Worm (Caenorhabditis elegans): Measurements from ENCODE around the gene srbc-30.

srbc-30 gene

DNA sequence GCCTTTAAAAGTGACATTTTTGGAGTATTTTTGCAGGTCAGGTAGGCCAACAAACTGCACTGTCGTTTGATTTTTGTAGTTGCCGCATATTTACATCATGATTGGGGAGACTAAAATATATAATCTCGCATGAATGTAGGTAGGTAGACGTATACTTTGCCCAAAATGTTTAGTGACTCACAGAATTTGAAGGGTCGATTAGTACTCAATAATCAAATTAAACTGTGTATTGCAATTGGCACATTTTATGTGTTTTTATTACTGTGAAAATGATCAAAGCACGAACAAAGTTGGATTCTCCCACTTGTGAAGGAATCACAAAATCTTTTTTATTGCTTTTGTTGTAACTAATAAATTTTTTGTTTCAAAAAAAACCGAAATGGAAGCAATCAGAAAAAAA is 16.6 kb upstream of the srbc-30 start, which contains the start of gene C07G3.15:
TSS of gene C07G3.15 (minus strand) at position 101 of the 400 bp plus-strand sequence.
- TF ChIP-seq blmp-1 (tag; optimal IDR thresholded peaks at IDR 0.05) (no peak), unc-62 (GFP tag; optimal IDR thresholded peaks at IDR 0.05) (no peak), hlh-1 (tag; optimal IDR thresholded peaks at IDR 0.05) (no peak), mls-2 (tag; optimal IDR thresholded peaks at IDR 0.05) (no peak), cnd-1 (tag; optimal IDR thresholded peaks at IDR 0.05) (no peak), nhr-12 (tag; optimal IDR thresholded peaks at IDR 0.05) (no peak), elt-3 (tag; optimal IDR thresholded peaks at IDR 0.05) (no peak), mab-5 (tag; optimal IDR thresholded peaks at IDR 0.05) (no peak), snpc-4 (tag; optimal IDR thresholded peaks at IDR 0.05) (no peak), unc-39 (tag; optimal IDR thresholded peaks at IDR 0.05) (no peak), nhr-237 (tag; optimal IDR thresholded peaks at IDR 0.05) (no peak), unc-120 (tag; optimal IDR thresholded peaks at IDR 0.05; ENCODE audit: poor library complexity, severe bottlenecking) (no peak), lin-32 (GFP tag; optimal IDR thresholded peaks at IDR 0.05) (no peak), lin-13 (tag; optimal IDR thresholded peaks at IDR 0.05) (no peak), zip-8 (tag; optimal IDR thresholded peaks at IDR 0.05) (no peak), lsy-2 (tag; optimal IDR thresholded peaks at IDR 0.05) (no peak), nhr-28 (tag; optimal IDR thresholded peaks at IDR 0.05) (no peak), sptf-1 (tag; optimal IDR thresholded peaks at IDR 0.05) (no peak)

DNA sequence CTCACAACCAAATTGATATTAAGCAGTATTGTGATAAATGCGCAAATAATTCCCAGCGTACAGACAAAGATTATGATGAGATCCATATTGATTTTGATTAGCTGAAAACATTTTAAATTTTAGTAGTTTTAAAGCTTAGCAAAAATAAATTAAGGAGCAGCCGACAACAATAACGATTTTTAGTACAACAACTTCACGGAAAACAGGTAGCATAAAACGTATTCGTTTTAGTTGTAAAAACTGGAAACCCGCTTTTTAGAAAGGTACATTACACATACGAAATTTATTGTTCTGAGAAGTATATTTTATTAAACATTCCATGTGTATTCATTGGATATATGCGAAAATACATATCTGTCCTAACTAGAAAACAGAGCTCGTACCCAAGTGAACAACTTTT is 10.2 kb upstream of the srbc-30 start, which contains the start of gene srbc-36:
TSS of gene srbc-36 (minus strand) at position 101 of the 400 bp plus-strand sequence.
- TF ChIP-seq nhr-12 (tag; optimal IDR thresholded peaks at IDR 0.05) (no peak), M03D4.4 (tag; optimal IDR thresholded peaks at IDR 0.05) (no peak), pha-4 (tag; optimal IDR thresholded peaks at IDR 0.05) (no peak), flh-1 (GFP tag; optimal IDR thresholded peaks at IDR 0.05) (no peak), zip-8 (tag; optimal IDR thresholded peaks at IDR 0.05) (no peak), unc-39 (tag; optimal IDR thresholded peaks at IDR 0.05) (no peak), lin-13 (tag; optimal IDR thresholded peaks at IDR 0.05) (no peak), ceh-43 (GFP tag; optimal IDR thresholded peaks at IDR 0.05) (no peak), bed-3 (GFP tag; optimal IDR thresholded peaks at IDR 0.05) (no peak), nhr-76 (tag; optimal IDR thresholded peaks at IDR 0.05) (no peak), nhr-237 (tag; optimal IDR thresholded peaks at IDR 0.05) (no peak), mab-5 (tag; optimal IDR thresholded peaks at IDR 0.05) (no peak), hlh-1 (tag; optimal IDR thresholded peaks at IDR 0.05) (no peak), unc-62 (GFP tag; optimal IDR thresholded peaks at IDR 0.05) (no peak)

DNA sequence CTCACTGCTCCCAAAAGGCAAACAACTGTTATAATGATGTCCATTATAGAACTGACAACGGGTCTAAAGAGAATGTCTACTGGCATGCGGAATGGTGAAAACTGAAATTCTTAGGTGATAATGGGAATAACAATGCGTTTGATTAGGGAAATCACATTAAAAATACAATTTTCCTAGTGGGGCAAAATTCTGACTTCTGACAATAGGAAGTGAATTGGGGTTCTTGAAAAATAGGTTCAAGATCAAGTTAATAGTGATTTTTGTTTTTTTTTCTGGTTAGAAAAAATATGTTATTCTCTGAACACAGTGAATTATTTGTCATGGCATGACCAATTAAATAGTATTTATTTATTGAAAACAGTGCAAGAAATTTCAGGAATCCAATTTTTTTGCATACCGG is 6.6 kb upstream of the srbc-30 start, which contains the start of gene srbc-32:
TSS of gene srbc-32 (minus strand) at position 101 of the 400 bp plus-strand sequence.
- no peak for TF ChIP-seq nhr-28 (tag; optimal IDR thresholded peaks at IDR 0.05)
- TF ChIP-seq ham-2 (GFP tag; optimal IDR thresholded peaks at IDR 0.05), result no peak
- TF ChIP-seq ceh-43 (GFP tag; optimal IDR thresholded peaks at IDR 0.05), result no peak
- no peak for TF ChIP-seq elt-3 (tag; optimal IDR thresholded peaks at IDR 0.05)
- TF ChIP-seq ceh-39 (tag; optimal IDR thresholded peaks at IDR 0.05), result no peak
- no peak for TF ChIP-seq unc-62 (GFP tag; optimal IDR thresholded peaks at IDR 0.05)
- no peak for TF ChIP-seq bed-3 (GFP tag; optimal IDR thresholded peaks at IDR 0.05)

DNA sequence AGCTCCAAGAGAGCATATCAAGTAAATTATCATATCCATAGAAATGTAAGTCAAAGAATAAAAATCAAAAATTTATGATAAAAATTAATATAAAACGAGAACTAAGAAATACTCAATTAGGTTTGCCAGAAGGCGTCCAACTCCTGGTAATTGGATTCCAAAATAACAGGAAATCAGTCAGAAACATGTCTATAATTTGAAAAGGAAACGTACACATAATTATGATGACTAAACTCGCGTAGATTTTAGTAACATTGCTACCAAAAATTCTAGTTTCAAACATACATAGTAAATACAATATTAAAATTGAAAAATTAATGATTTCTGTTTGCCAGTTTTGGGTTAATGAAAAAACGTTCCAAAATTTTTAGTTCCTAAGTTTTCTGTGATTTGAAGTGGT is 4.5 kb upstream of the srbc-30 start, which contains the start of gene srbc-33:
TSS of gene srbc-33 (minus strand) at position 101 of the 400 bp plus-strand sequence.
- no peak for TF ChIP-seq pha-4 (tag; optimal IDR thresholded peaks at IDR 0.05)
- TF ChIP-seq ham-2 (GFP tag; optimal IDR thresholded peaks at IDR 0.05), result no peak
- no peak for TF ChIP-seq ceh-43 (GFP tag; optimal IDR thresholded peaks at IDR 0.05)
- TF ChIP-seq bed-3 (GFP tag; optimal IDR thresholded peaks at IDR 0.05), result no peak
- no peak for TF ChIP-seq ceh-83 (GFP tag; optimal IDR thresholded peaks at IDR 0.05)
- no peak for TF ChIP-seq tbx-8 (GFP tag; optimal IDR thresholded peaks at IDR 0.05)
- no peak for TF ChIP-seq lin-13 (tag; optimal IDR thresholded peaks at IDR 0.05)
- TF ChIP-seq mab-5 (tag; optimal IDR thresholded peaks at IDR 0.05), result no peak
- no peak for TF ChIP-seq M03D4.4 (tag; optimal IDR thresholded peaks at IDR 0.05)
- TF ChIP-seq unc-120 (tag; optimal IDR thresholded peaks at IDR 0.05; ENCODE audit: poor library complexity, severe bottlenecking), result no peak
- no peak for TF ChIP-seq blmp-1 (tag; optimal IDR thresholded peaks at IDR 0.05)
- TF ChIP-seq nhr-237 (tag; optimal IDR thresholded peaks at IDR 0.05), result no peak
- TF ChIP-seq mep-1 (tag; optimal IDR thresholded peaks at IDR 0.05), result no peak
- TF ChIP-seq unc-39 (tag; optimal IDR thresholded peaks at IDR 0.05), result no peak
- TF ChIP-seq ceh-39 (tag; optimal IDR thresholded peaks at IDR 0.05), result no peak
- TF ChIP-seq unc-62 (GFP tag; optimal IDR thresholded peaks at IDR 0.05), result no peak
- no peak for TF ChIP-seq nhr-2 (tag; optimal IDR thresholded peaks at IDR 0.05)

DNA sequence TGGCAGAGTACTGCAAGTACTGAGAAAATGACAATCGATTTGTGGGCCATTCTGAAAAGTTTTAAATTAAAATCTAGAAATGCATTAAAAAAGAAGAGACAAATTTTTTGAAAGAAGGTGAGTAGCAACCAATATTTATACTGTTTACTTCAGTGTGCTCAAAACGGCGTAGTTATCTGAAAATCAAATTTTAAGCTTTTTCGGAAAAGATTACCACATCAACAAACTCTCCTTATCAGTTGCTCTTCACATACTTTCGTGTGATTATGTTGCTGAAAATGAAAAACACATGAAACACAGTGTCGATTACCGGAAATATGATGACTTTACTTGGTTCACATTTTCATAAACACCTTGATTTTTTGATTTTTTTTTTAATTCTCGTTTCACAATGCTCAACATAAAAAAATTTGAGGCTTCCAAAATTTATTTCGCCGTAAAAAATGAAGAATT is 2.3 kb upstream of the srbc-30 start, which contains the start of gene lys-7:
TSS of gene lys-7 (minus strand) at position 51 of the 453 bp plus-strand sequence.
- TF ChIP-seq lsy-2 (tag; optimal IDR thresholded peaks at IDR 0.05) (no peak), lin-13 (tag; optimal IDR thresholded peaks at IDR 0.05) (no peak), nhr-2 (tag; optimal IDR thresholded peaks at IDR 0.05) (no peak), bed-3 (GFP tag; optimal IDR thresholded peaks at IDR 0.05) (no peak), hlh-1 (tag; optimal IDR thresholded peaks at IDR 0.05) (no peak)
